Worm (Caenorhabditis elegans) whole organism, mixed stage, embryonic: ENCODE results near the gene fbxa-134.

Experiments used
- bed-3 ChIP-seq: fragments of 200-800 bp; sonication (Bioruptor generic); optimal IDR thresholded peaks from 3 replicates; lab custom pipeline; 2018; ENCODE audit warnings: mild to moderate bottlenecking, missing genetic modification characterization, moderate library complexity, missing compliant biosample characterization
- blmp-1 ChIP-seq: fragments of 150-350 bp; optimal IDR thresholded peaks from 2 replicates; lab custom pipeline; 2014; ENCODE audit warnings: missing biosample characterization, missing genetic modification characterization
- ceh-39 ChIP-seq: fragments of 150-350 bp; optimal IDR thresholded peaks from 2 replicates; lab custom pipeline; 2014; ENCODE audit warnings: missing biosample characterization, missing genetic modification characterization
- ceh-43 ChIP-seq: fragments of 200-800 bp; sonication (Bioruptor generic); optimal IDR thresholded peaks from 2 replicates; lab custom pipeline; 2018; ENCODE audit warnings: mild to moderate bottlenecking, missing genetic modification characterization, moderate library complexity, missing compliant biosample characterization
- ceh-83 ChIP-seq: fragments of 200-800 bp; sonication (Bioruptor generic); optimal IDR thresholded peaks from 2 replicates; lab custom pipeline; 2018; ENCODE audit warnings: mild to moderate bottlenecking, missing genetic modification characterization, missing compliant biosample characterization
- ces-1 ChIP-seq: fragments of 150-350 bp; optimal IDR thresholded peaks from 2 replicates; lab custom pipeline; 2014; ENCODE audit warnings: missing biosample characterization, missing genetic modification reagents, missing genetic modification characterization
- cnd-1 ChIP-seq: fragments of 200-800 bp; sonication (Bioruptor generic); optimal IDR thresholded peaks from 2 replicates; lab custom pipeline; 2018; ENCODE audit warnings: mild to moderate bottlenecking, missing genetic modification characterization, missing compliant biosample characterization
- drap-1 ChIP-seq: fragments of 200-800 bp; sonication (Bioruptor generic); optimal IDR thresholded peaks from 3 replicates; lab custom pipeline; 2018; ENCODE audit warnings: mild to moderate bottlenecking, missing genetic modification characterization, missing compliant biosample characterization
- elt-1 ChIP-seq: sonication (generic microtip); optimal IDR thresholded peaks from 2 replicates; lab custom pipeline; 2017; ENCODE audit warnings: missing genetic modification characterization, mild to moderate bottlenecking, missing compliant biosample characterization, antibody characterized with exemption, moderate library complexity, borderline replicate concordance; ENCODE audit not compliant: insufficient read depth
- flh-1 ChIP-seq: fragments of 200-800 bp; sonication (Bioruptor generic); optimal IDR thresholded peaks from 2 replicates; lab custom pipeline; 2018; ENCODE audit warnings: mild to moderate bottlenecking, missing genetic modification characterization, moderate library complexity, missing compliant biosample characterization
- lin-13 ChIP-seq: fragments of 150-350 bp; optimal IDR thresholded peaks from 2 replicates; lab custom pipeline; 2014; ENCODE audit warnings: missing biosample characterization, missing genetic modification characterization
- lin-32 ChIP-seq: fragments of 200-800 bp; sonication (Bioruptor generic); optimal IDR thresholded peaks from 2 replicates; lab custom pipeline; 2018; ENCODE audit warnings: mild to moderate bottlenecking, missing genetic modification characterization, missing compliant biosample characterization
- lsy-2 ChIP-seq: fragments of 150-350 bp; optimal IDR thresholded peaks from 2 replicates; lab custom pipeline; 2014; ENCODE audit warnings: missing biosample characterization, missing genetic modification characterization
- mab-5 ChIP-seq: fragments of 150-350 bp; optimal IDR thresholded peaks from 2 replicates; lab custom pipeline; 2014; ENCODE audit warnings: missing biosample characterization, missing genetic modification characterization
- mep-1 ChIP-seq: fragments of 150-350 bp; optimal IDR thresholded peaks from 2 replicates; lab custom pipeline; 2017; ENCODE audit warnings: missing biosample characterization, missing genetic modification reagents, missing genetic modification characterization, inconsistent platforms
- mls-2 ChIP-seq: sonication (generic microtip); optimal IDR thresholded peaks from 2 replicates; lab custom pipeline; 2016; ENCODE audit warnings: mild to moderate bottlenecking, missing genetic modification characterization, moderate library complexity, missing compliant biosample characterization
- nhr-237 ChIP-seq: fragments of 150-350 bp; optimal IDR thresholded peaks from 2 replicates; lab custom pipeline; 2014; ENCODE audit warnings: missing biosample characterization, missing genetic modification characterization
- nhr-28 ChIP-seq: fragments of 150-350 bp; optimal IDR thresholded peaks from 2 replicates; lab custom pipeline; 2014; ENCODE audit warnings: missing biosample characterization, missing genetic modification characterization
- pha-4 ChIP-seq: fragments of 150-350 bp; optimal IDR thresholded peaks from 2 replicates; lab custom pipeline; 2018; ENCODE audit warnings: missing biosample characterization, missing genetic modification reagents, missing genetic modification characterization
- sem-2 ChIP-seq: fragments of 200-800 bp; sonication (Bioruptor generic); optimal IDR thresholded peaks from 2 replicates; lab custom pipeline; 2018; ENCODE audit warnings: mild to moderate bottlenecking, missing genetic modification characterization, missing compliant biosample characterization
- snpc-4 ChIP-seq: fragments of 150-350 bp; optimal IDR thresholded peaks from 2 replicates; lab custom pipeline; 2014; ENCODE audit warnings: missing biosample characterization, missing genetic modification characterization
- sptf-1 ChIP-seq: sonication (generic microtip); optimal IDR thresholded peaks from 2 replicates; lab custom pipeline; 2017; ENCODE audit warnings: mild to moderate bottlenecking, missing genetic modification characterization, moderate library complexity, missing compliant biosample characterization
- tbx-8 ChIP-seq: fragments of 200-800 bp; sonication (Bioruptor generic); optimal IDR thresholded peaks from 2 replicates; lab custom pipeline; 2018; ENCODE audit warnings: mild to moderate bottlenecking, missing genetic modification characterization, moderate library complexity, missing compliant biosample characterization
- unc-120 ChIP-seq: sonication (generic microtip); optimal IDR thresholded peaks from 2 replicates; lab custom pipeline; 2017; ENCODE audit warnings: missing genetic modification characterization, missing compliant biosample characterization; ENCODE audit not compliant: poor library complexity, severe bottlenecking
- unc-39 ChIP-seq: fragments of 150-350 bp; optimal IDR thresholded peaks from 2 replicates; lab custom pipeline; 2014; ENCODE audit warnings: missing biosample characterization, missing genetic modification characterization
- unc-62 ChIP-seq: fragments of 150-350 bp; optimal IDR thresholded peaks from 2 replicates; lab custom pipeline; 2014; ENCODE audit warnings: missing biosample characterization, missing genetic modification reagents, missing genetic modification characterization
- ztf-11 ChIP-seq: fragments of 150-350 bp; optimal IDR thresholded peaks from 2 replicates; lab custom pipeline; 2014; ENCODE audit warnings: missing biosample characterization, missing genetic modification characterization

Gene fbxa-134

DNA sequence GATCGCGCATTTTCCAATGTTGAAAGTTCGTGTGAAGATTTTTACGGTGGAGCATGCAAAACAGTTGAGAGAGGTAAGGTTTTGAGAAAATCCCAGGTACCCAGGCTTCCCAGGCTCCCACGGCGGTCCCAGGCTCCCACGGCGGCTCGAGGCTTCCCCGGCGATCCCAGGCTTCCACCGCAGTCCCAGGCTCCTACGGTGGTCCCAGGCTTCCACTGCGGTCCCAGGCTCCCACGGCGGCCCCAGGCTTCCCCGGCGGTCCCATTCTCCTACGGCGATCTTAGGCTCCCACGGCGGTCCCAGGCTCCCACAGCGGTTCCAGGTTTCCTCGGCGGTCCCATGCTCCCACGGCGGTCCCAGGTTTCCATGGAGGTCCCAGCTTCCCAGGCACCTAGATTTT lies 28.8 kb downstream of the fbxa-134 start:
- TF ChIP-seq drap-1 (peak; percentile 12), mep-1 (tag; lab: Kevin White, UChicago) (no peak), mab-5 (tag; lab: Kevin White, UChicago) (no peak), nhr-237 (tag; lab: Kevin White, UChicago) (no peak)

DNA sequence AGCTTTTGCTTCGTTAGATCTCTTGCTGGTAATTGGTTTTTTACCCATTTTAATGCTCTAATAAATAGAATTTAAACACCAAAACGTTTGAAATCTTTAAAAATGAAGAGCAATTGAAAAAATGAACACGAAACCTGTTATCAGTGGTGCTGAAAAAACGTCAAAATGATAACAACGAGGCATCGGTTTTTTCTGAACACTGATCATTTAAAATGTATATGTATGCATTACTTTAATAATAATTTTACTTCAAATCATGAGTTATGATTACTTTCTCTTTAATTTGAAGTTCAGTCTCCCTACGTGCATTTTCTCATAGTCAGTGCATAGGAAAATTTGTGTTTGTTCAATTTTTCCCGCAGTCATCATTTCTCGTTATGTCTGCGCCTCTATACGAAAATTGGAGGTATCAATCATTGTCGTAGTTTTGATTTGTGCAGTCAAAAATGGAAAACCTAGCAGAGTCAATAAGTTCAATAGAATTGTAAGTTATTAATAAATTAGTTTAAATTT lies 30.2 kb downstream of the fbxa-134 start, which contains the start of gene F31E9.3:
TSS of gene F31E9.3 (plus strand) at position 194 of the 513 bp plus-strand sequence.
- TF ChIP-seq mls-2 (tag; lab: Kevin White, UChicago) = no peak

DNA sequence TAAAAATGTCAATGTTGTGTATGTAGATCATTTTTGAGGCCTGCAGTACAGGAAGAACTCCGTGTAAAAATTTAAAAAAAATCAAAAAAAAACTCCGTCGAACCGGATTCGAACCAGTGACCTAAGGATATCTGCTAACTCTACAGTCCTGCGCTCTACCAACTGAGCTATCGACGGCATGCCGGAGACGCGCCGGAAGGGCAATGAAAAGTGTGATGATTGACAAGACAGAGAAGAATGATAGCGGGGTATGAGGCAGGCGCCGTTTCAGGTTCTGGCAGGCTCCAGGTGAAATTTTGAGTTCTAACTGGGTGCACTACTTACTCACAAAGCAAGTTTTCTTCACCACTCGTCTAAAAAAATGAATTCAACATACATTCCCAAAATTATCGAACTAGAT lies 34.9 kb downstream of the fbxa-134 start, which contains the start of gene srz-58:
TSS of gene srz-58 (plus strand) at position 362 of the 400 bp plus-strand sequence.
- no peak for TF ChIP-seq tbx-8 (GFP tag; lab: Kevin White, UChicago)
- no peak for TF ChIP-seq blmp-1 (tag; lab: Kevin White, UChicago)
- TF ChIP-seq drap-1 = no peak
- no peak for TF ChIP-seq ces-1 (GFP tag; lab: Kevin White, UChicago)
- no peak for TF ChIP-seq unc-120
- TF ChIP-seq snpc-4 (tag; lab: Kevin White, UChicago) = no peak

DNA sequence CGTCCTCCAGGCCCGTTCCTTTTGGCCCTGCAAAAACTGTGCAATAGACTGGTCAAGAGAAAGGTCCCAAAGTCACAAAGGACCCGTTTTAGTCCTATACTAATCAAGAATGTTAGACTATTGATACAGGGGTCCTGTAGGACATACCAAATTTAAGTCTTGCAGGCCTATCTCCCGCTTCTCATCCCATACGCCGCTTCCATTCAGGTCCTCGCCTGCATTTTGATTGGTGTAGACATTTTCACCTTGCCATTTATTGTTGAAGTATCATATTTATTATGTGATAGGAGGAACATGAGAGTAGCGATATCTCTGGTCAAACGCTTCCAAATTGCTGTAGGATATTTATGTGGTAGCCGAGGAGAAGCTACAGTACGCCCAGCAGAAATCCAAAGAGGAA lies 35.4 kb downstream of the fbxa-134 start:
- TF ChIP-seq ztf-11 (tag; lab: Kevin White, UChicago) (no peak), tbx-8 (GFP tag; lab: Kevin White, UChicago) (no peak), mls-2 (tag; lab: Kevin White, UChicago) (no peak), lin-32 (no peak), snpc-4 (tag; lab: Kevin White, UChicago) (no peak)

DNA sequence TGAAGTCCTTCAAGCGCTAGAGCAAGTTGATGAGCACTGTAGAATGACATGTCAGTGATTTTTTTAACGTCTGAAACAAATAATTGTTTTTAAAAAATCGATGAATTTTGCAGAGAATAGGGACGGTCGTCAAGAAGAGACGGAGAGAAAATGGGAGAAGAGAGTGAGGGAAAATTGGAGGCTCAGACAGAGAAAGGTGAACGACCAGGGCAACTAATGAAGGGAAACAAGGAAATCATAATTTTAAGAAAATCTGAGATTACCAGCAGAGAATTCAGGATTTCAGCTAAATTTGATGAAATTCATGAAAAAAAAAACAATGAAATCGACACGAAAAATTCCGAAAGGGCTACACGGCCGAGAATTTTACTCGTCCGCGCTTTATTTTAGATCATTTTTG lies 37.6 kb downstream of the fbxa-134 start, which contains the start of gene F31E9.6:
TSS of gene F31E9.6 (minus strand) at position 91 of the 400 bp plus-strand sequence.
- no peak for TF ChIP-seq unc-62
- TF ChIP-seq snpc-4 (tag; lab: Kevin White, UChicago) = no peak
- TF ChIP-seq unc-39 (tag; lab: Kevin White, UChicago) = no peak
- TF ChIP-seq mep-1 (tag; lab: Kevin White, UChicago) = no peak
- no peak for TF ChIP-seq mab-5 (tag; lab: Kevin White, UChicago)
- TF ChIP-seq flh-1 (GFP tag; lab: Kevin White, UChicago) = no peak
- no peak for TF ChIP-seq nhr-28 (tag; lab: Kevin White, UChicago)
- no peak for TF ChIP-seq lsy-2 (tag; lab: Kevin White, UChicago)

DNA sequence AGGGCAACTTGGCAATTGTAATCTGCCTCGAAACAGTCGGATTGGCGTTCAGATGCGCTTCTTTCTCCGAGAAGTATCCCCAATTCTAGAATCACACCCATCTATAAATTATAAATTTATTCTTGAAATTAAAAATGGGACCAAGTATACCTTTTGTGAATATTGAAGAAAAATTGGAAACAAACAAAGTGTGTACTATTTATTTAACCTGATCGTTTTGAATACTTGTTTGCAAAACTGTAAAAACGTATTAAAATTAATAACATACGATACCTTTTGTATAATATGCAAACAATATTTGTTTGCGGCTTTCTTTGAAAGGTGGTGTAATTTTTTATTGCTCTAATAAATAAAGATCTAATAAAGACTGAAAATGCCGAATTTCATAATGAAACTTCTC lies 40.3 kb downstream of the fbxa-134 start, which contains the start of gene Y61B8B.3:
TSS of gene Y61B8B.3 (minus strand) at position 101 of the 400 bp plus-strand sequence.
- no peak for TF ChIP-seq ceh-39 (tag; lab: Kevin White, UChicago)
- TF ChIP-seq nhr-28 (tag; lab: Kevin White, UChicago) = no peak
- TF ChIP-seq snpc-4 (tag; lab: Kevin White, UChicago) = no peak
- no peak for TF ChIP-seq cnd-1
- no peak for TF ChIP-seq lin-32
- TF ChIP-seq ces-1 (GFP tag; lab: Kevin White, UChicago) = no peak
- no peak for TF ChIP-seq sptf-1 (tag; lab: Kevin White, UChicago)
- no peak for TF ChIP-seq lin-13 (tag; lab: Kevin White, UChicago)
- no peak for TF ChIP-seq ztf-11 (tag; lab: Kevin White, UChicago)
- TF ChIP-seq bed-3 = no peak
- TF ChIP-seq ceh-83 (GFP tag; lab: Kevin White, UChicago) = no peak
- no peak for TF ChIP-seq sem-2 (GFP tag; lab: Kevin White, UChicago)
- TF ChIP-seq pha-4 (tag; lab: Kevin White, UChicago) = no peak
- TF ChIP-seq flh-1 (GFP tag; lab: Kevin White, UChicago) = no peak

DNA sequence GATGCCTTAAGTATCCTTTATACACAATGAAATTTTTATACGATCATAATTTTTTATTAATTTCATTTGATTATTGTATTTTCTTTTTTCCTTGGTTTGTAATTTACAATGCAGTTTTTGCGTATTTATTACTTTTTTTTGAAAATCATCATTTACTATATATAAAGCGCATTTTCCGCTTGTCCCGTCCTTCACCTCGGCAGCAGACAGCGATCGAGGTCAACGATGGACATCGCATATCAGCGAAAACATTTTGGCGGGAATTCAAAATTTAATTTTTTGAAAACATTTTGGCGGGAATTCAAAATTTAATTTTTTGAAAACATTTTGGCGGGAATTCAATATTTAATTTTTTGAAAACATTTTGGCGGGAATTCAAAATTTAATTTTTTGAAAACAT lies 44.7 kb downstream of the fbxa-134 start:
- TF ChIP-seq elt-1 (tag; lab: Kevin White, UChicago) (no peak), ceh-43 (GFP tag; lab: Kevin White, UChicago) (no peak), pha-4 (tag; lab: Kevin White, UChicago) (no peak), drap-1 (no peak)
